Worm (Caenorhabditis elegans) whole organism, young adult: ENCODE measurements around the gene F54H5.14.

Experiments
- B0261.1 ChIP-seq: sonication (generic microtip); optimal IDR thresholded peaks from 2 replicates; lab custom pipeline; 2016; ENCODE audit warnings: mild to moderate bottlenecking, missing genetic modification characterization, moderate library complexity, missing compliant biosample characterization
- C06A6.2 ChIP-seq: fragments of 200-800 bp; sonication (Bioruptor generic); conservative IDR thresholded peaks from 2 replicates; pipeline ENCODE4 v1.3.6; 2022; ENCODE audit warnings: missing genetic modification characterization, missing compliant biosample characterization
- F33H1.4 ChIP-seq: fragments of 200-800 bp; sonication (Bioruptor generic); IDR thresholded peaks from 2 replicates; pipeline ENCODE4 v1.3.6; 2022; ENCODE audit warnings: missing genetic modification reagents, missing genetic modification characterization, missing compliant biosample characterization
- F39B2.1 ChIP-seq: fragments of 200-800 bp; sonication (Bioruptor generic); IDR thresholded peaks from 2 replicates; pipeline ENCODE4 v1.3.6; 2022; ENCODE audit warnings: missing genetic modification reagents, missing genetic modification characterization, missing compliant biosample characterization
- F49E8.2 ChIP-seq: sonication (generic microtip); optimal IDR thresholded peaks from 3 replicates; lab custom pipeline; 2017; ENCODE audit warnings: missing genetic modification characterization, mild to moderate bottlenecking, missing compliant biosample characterization, antibody characterized with exemption, moderate library complexity; ENCODE audit not compliant: insufficient read depth
- T07F8.4 ChIP-seq: sonication (generic microtip); optimal IDR thresholded peaks from 2 replicates; lab custom pipeline; 2016; ENCODE audit warnings: mild to moderate bottlenecking, missing genetic modification characterization, moderate library complexity, missing compliant biosample characterization
- Y53G8AR.9 ChIP-seq: fragments of 200-800 bp; sonication (Bioruptor generic); conservative IDR thresholded peaks from 2 replicates; pipeline ENCODE4 v1.3.6; 2022; ENCODE audit warnings: missing genetic modification reagents, missing genetic modification characterization, missing compliant biosample characterization
- Y56A3A.18 ChIP-seq: fragments of 200-800 bp; sonication (Bioruptor generic); IDR thresholded peaks from 2 replicates; pipeline ENCODE4 v1.3.6; 2022; ENCODE audit warnings: missing genetic modification reagents, missing genetic modification characterization, missing compliant biosample characterization
- akir-1 ChIP-seq: fragments of 200-800 bp; sonication (Bioruptor generic); optimal IDR thresholded peaks from 2 replicates; lab custom pipeline; 2018; ENCODE audit warnings: mild to moderate bottlenecking, missing genetic modification characterization, moderate library complexity, missing compliant biosample characterization
- atf-7 ChIP-seq: sonication (generic microtip); optimal IDR thresholded peaks from 2 replicates; lab custom pipeline; 2017; ENCODE audit warnings: mild to moderate bottlenecking, missing genetic modification characterization, missing compliant biosample characterization
- cebp-1 ChIP-seq, 2 experiments: fragments of 200-800 bp in 1 of 2; sonication (Bioruptor generic) in 1 of 2; sonication (generic microtip) in 1 of 2; IDR thresholded peaks in 1 of 2; optimal IDR thresholded peaks in 1 of 2; 2 replicates each; pipeline versions ENCODE4 v1.3.6 to Lab custom; 2017 to 2022; ENCODE audit warnings: missing compliant biosample characterization in 2 of 2, missing genetic modification characterization in 2 of 2, mild to moderate bottlenecking in 1 of 2, missing genetic modification reagents in 1 of 2, moderate library complexity in 1 of 2
- ceh-79 ChIP-seq: sonication (generic microtip); optimal IDR thresholded peaks from 2 replicates; lab custom pipeline; 2017; ENCODE audit warnings: mild to moderate bottlenecking, missing genetic modification characterization, missing compliant biosample characterization
- chd-7 ChIP-seq: sonication (generic microtip); optimal IDR thresholded peaks from 2 replicates; lab custom pipeline; 2016; ENCODE audit warnings: mild to moderate bottlenecking, missing genetic modification characterization, moderate library complexity, missing compliant biosample characterization
- dox-1 ChIP-seq: fragments of 200-800 bp; sonication (Bioruptor generic); IDR thresholded peaks from 2 replicates; pipeline ENCODE4 v1.3.6; 2022; ENCODE audit warnings: missing genetic modification reagents, missing genetic modification characterization, missing compliant biosample characterization
- efl-1 ChIP-seq: fragments of 150-350 bp; optimal IDR thresholded peaks from 2 replicates; lab custom pipeline; 2014; ENCODE audit warnings: missing biosample characterization, missing genetic modification reagents, missing genetic modification characterization
- egrh-3 ChIP-seq: fragments of 200-800 bp; sonication (Bioruptor generic); IDR thresholded peaks from 2 replicates; pipeline ENCODE4 v1.3.6; 2022; ENCODE audit warnings: missing genetic modification reagents, missing genetic modification characterization, missing compliant biosample characterization
- ets-4 ChIP-seq: fragments of 200-800 bp; sonication (Bioruptor generic); optimal IDR thresholded peaks from 2 replicates; lab custom pipeline; 2018; ENCODE audit warnings: mild to moderate bottlenecking, missing genetic modification characterization, missing compliant biosample characterization
- fkh-3 ChIP-seq: sonication (generic microtip); optimal IDR thresholded peaks from 2 replicates; lab custom pipeline; 2016; ENCODE audit warnings: mild to moderate bottlenecking, missing genetic modification characterization, missing compliant biosample characterization
- gei-17 ChIP-seq: fragments of 200-800 bp; sonication (Bioruptor generic); optimal IDR thresholded peaks from 2 replicates; lab custom pipeline; 2018; ENCODE audit warnings: mild to moderate bottlenecking, missing genetic modification characterization, missing compliant biosample characterization
- hlh-12 ChIP-seq: sonication (generic microtip); optimal IDR thresholded peaks from 2 replicates; lab custom pipeline; 2016; ENCODE audit warnings: missing genetic modification characterization, missing compliant biosample characterization
- hlh-26 ChIP-seq: fragments of 200-800 bp; sonication (Bioruptor generic); conservative IDR thresholded peaks from 2 replicates; pipeline ENCODE4 v1.3.6; 2022; ENCODE audit warnings: missing genetic modification reagents, missing genetic modification characterization, missing compliant biosample characterization
- hsf-1 ChIP-seq: fragments of 200-800 bp; sonication (Bioruptor generic); IDR thresholded peaks from 2 replicates; pipeline ENCODE4 v1.3.6; 2022; ENCODE audit warnings: missing genetic modification reagents, missing genetic modification characterization, missing compliant biosample characterization
- lag-1 ChIP-seq: fragments of 200-800 bp; sonication (Bioruptor generic); IDR thresholded peaks from 2 replicates; pipeline ENCODE4 v1.3.6; 2022; ENCODE audit warnings: missing genetic modification reagents, missing genetic modification characterization, missing compliant biosample characterization
- let-607 ChIP-seq, 2 experiments: fragments of 200-800 bp in 1 of 2; sonication (Bioruptor generic) in 1 of 2; sonication (generic microtip) in 1 of 2; optimal IDR thresholded peaks; 2 replicates each; lab custom pipeline; 2016 to 2018; ENCODE audit warnings: mild to moderate bottlenecking in 2 of 2, missing compliant biosample characterization in 2 of 2, missing genetic modification characterization in 2 of 2, moderate library complexity in 2 of 2, missing genotype in 1 of 2
- lir-1 ChIP-seq: fragments of 200-800 bp; sonication (Bioruptor generic); conservative IDR thresholded peaks from 2 replicates; pipeline ENCODE4 v1.3.6; 2022; ENCODE audit warnings: missing genetic modification reagents, missing genetic modification characterization, missing compliant biosample characterization
- lsl-1 ChIP-seq: fragments of 200-800 bp; sonication (Bioruptor generic); optimal IDR thresholded peaks from 2 replicates; lab custom pipeline; 2018; ENCODE audit warnings: mild to moderate bottlenecking, missing genetic modification characterization, moderate library complexity, missing compliant biosample characterization
- madf-3 ChIP-seq: fragments of 200-800 bp; sonication (Bioruptor generic); IDR thresholded peaks from 2 replicates; pipeline ENCODE4 v1.3.6; 2022; ENCODE audit warnings: missing genetic modification reagents, missing genetic modification characterization, missing compliant biosample characterization
- mxl-1 ChIP-seq: sonication (generic microtip); optimal IDR thresholded peaks from 2 replicates; lab custom pipeline; 2016; ENCODE audit warnings: missing genetic modification characterization, missing compliant biosample characterization
- nfya-1 ChIP-seq: sonication (generic microtip); optimal IDR thresholded peaks from 2 replicates; lab custom pipeline; 2017; ENCODE audit warnings: antibody characterized with exemption, missing compliant biosample characterization, missing genetic modification characterization, borderline replicate concordance; ENCODE audit not compliant: insufficient read depth
- nhr-179 ChIP-seq: sonication (generic microtip); optimal IDR thresholded peaks from 2 replicates; lab custom pipeline; 2016; ENCODE audit warnings: mild to moderate bottlenecking, missing genetic modification characterization, missing compliant biosample characterization
- nhr-80 ChIP-seq: sonication (generic microtip); optimal IDR thresholded peaks from 2 replicates; lab custom pipeline; 2016; ENCODE audit warnings: missing genetic modification characterization, missing compliant biosample characterization
- rec-8 ChIP-seq, 2 experiments: sonication (generic microtip); optimal IDR thresholded peaks; 2 replicates each; lab custom pipeline; 2016; ENCODE audit warnings: mild to moderate bottlenecking in 2 of 2, missing genetic modification characterization in 2 of 2, missing genetic modification reagents in 2 of 2, missing genotype in 2 of 2, missing biosample characterization in 1 of 2, missing compliant biosample characterization in 1 of 2, moderate library complexity in 1 of 2
- snpc-1.1 ChIP-seq: sonication (generic microtip); optimal IDR thresholded peaks from 2 replicates; lab custom pipeline; 2017; ENCODE audit warnings: missing genetic modification characterization, mild to moderate bottlenecking, missing compliant biosample characterization, antibody characterized with exemption, moderate library complexity, missing genotype, missing genetic modification reagents; ENCODE audit not compliant: insufficient read depth
- snpc-1.3 ChIP-seq: sonication (generic microtip); optimal IDR thresholded peaks from 2 replicates; lab custom pipeline; 2017; ENCODE audit warnings: missing genetic modification characterization, mild to moderate bottlenecking, missing compliant biosample characterization, antibody characterized with exemption, moderate library complexity, missing genotype, missing genetic modification reagents; ENCODE audit not compliant: insufficient read depth
- unc-130 ChIP-seq: sonication (generic microtip); optimal IDR thresholded peaks from 2 replicates; lab custom pipeline; 2016; ENCODE audit warnings: missing genetic modification reagents, missing genetic modification characterization, missing compliant biosample characterization
- unc-62 ChIP-seq: fragments of 150-350 bp; optimal IDR thresholded peaks from 2 replicates; lab custom pipeline; 2014; ENCODE audit warnings: missing biosample characterization, missing genetic modification reagents, missing genetic modification characterization
- zfh-2 ChIP-seq: fragments of 200-800 bp; sonication (Bioruptor generic); conservative IDR thresholded peaks from 2 replicates; pipeline ENCODE4 v1.3.6; 2022; ENCODE audit warnings: missing genetic modification reagents, missing genetic modification characterization, missing compliant biosample characterization
- zim-3 ChIP-seq: sonication (generic microtip); optimal IDR thresholded peaks from 2 replicates; lab custom pipeline; 2017; ENCODE audit warnings: mild to moderate bottlenecking, missing genetic modification characterization, moderate library complexity, missing compliant biosample characterization
- ztf-26 ChIP-seq: sonication (generic microtip); optimal IDR thresholded peaks from 2 replicates; lab custom pipeline; 2017; ENCODE audit warnings: missing genetic modification characterization, missing compliant biosample characterization
- ztf-28 ChIP-seq: fragments of 200-800 bp; sonication (Bioruptor generic); IDR thresholded peaks from 2 replicates; pipeline ENCODE4 v1.3.6; 2022; ENCODE audit warnings: missing genetic modification reagents, missing genetic modification characterization, missing compliant biosample characterization
- ztf-3 ChIP-seq: fragments of 200-800 bp; sonication (Bioruptor generic); optimal IDR thresholded peaks from 2 replicates; lab custom pipeline; 2018; ENCODE audit warnings: mild to moderate bottlenecking, missing genetic modification characterization, missing compliant biosample characterization

F54H5.14 gene

DNA sequence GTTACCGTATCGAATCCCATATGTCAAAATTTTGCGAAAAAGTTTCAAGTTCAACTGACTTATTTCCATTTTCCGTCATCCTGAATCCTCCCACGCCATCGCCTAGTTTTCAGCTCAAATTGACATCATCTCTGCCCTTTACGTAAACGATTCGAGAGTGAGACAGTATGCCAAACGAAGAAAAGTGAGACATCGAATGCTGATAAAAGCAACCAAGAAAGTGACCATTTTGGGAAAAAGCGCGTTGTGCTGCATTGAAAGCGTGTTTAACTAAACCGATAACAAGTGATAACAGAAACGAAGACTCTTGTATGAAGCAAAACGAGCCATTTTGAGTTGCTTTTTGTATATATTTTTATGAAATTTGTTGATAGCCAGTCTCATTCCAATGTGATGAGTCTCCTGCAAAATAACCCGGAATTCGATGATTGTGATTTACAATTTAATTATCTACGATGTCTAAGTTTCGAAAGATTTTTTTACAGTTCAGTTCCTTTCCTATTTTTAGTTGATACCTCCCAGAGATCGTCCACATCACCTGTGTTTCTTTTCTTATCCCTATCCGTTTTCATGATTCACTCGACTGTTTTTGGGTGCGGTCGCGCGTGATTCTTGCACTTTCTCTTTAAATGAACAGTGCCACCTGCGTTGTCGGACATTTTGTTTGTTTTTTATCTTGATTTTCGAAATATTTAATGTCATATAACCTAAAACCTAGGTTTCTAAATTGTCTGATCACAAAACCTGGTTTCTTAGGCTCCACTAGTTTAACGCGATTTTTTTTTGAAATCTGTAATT, 9.8 kb downstream of the F54H5.14 start:
- TF ChIP-seq snpc-1.3 (no peak), ztf-28 (GFP tag; lab: Robert Waterston, UW) (no peak), ztf-3 (no peak), efl-1 (GFP tag; lab: Kevin White, UChicago) (no peak), madf-3 (GFP tag; lab: Robert Waterston, UW) (no peak), chd-7 (tag; lab: Kevin White, UChicago) (no peak), zim-3 (tag; lab: Kevin White, UChicago) (no peak), snpc-1.1 (tag; lab: Kevin White, UChicago) (no peak), nhr-80 (peak; percentile 94), ets-4 (GFP tag; lab: Kevin White, UChicago) (peak; percentile 34), B0261.1 (tag; lab: Kevin White, UChicago) (no peak), lag-1 (no peak), let-607 (tag; optimal IDR thresholded peaks at IDR 0.05; lab: Kevin White, UChicago) (no peak), F49E8.2 (tag; lab: Kevin White, UChicago) (no peak), lsl-1 (GFP tag; lab: Kevin White, UChicago) (no peak), akir-1 (GFP tag; lab: Kevin White, UChicago) (no peak), rec-8 (tag; optimal IDR thresholded peaks at IDR 0.05; lab: Kevin White, UChicago) (no peak), lir-1 (GFP tag; lab: Robert Waterston, UW) (no peak), unc-130 (GFP tag; lab: Kevin White, UChicago) (no peak), gei-17 (GFP tag; lab: Kevin White, UChicago) (no peak), nfya-1 (tag; lab: Kevin White, UChicago) (no peak), atf-7 (tag; lab: Kevin White, UChicago) (peak; percentile 38), Y53G8AR.9 (GFP tag; lab: Robert Waterston, UW) (no peak), cebp-1 (GFP tag; IDR thresholded peaks at IDR 0.05; lab: Robert Waterston, UW) (no peak), cebp-1 (tag; optimal IDR thresholded peaks at IDR 0.05; lab: Kevin White, UChicago) (no peak), mxl-1 (tag; lab: Kevin White, UChicago) (no peak), Y56A3A.18 (GFP tag; lab: Robert Waterston, UW) (no peak), dox-1 (GFP tag; lab: Robert Waterston, UW) (peak; percentile 59)
- TF ChIP-seq, all 124 proteins: peak for 4

DNA sequence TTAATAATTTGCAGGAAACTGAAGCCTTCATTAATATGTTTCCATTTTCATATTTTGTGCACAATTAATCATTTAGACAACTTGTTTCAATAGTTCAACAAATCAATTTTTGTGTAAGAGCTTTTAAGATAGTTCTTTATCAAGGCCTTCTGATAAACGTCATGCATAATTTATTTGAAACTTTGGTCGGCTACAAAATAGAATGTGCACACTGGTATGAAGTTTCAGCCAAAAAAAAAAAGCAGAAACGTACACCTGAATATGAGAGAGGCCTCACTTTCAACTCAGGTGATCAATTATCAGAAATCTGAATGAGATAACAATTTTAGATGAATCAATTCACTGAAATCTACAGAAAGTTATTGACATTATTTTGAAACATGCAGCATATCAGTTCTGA, 10.7 kb downstream of the F54H5.14 start:
- TF ChIP-seq ztf-26 (tag; lab: Kevin White, UChicago) (no peak), F39B2.1 (GFP tag; lab: Robert Waterston, UW) (no peak), nhr-80 (peak; percentile 31), efl-1 (GFP tag; lab: Kevin White, UChicago) (no peak), zfh-2 (no peak)

DNA sequence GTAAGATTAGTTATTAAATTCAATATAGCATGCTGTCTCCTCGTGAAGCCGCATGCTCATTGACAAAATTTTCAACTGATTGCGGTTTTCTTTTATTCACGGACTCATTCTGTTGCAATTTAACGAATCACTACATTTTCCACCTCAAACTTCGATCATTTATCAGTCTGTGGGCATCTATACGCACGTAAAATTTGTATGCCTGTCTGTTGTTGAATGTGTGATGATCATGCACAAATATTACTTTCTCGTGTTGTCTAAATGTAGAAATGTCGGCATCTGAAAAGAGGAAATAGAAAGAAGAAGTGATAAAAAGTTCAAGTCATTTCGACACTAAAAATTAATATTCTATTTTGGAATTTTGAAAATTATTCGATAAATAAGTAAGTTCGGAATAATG, 12.7 kb downstream of the F54H5.14 start:
- peak; percentile 74 for TF ChIP-seq nhr-80
- no peak for TF ChIP-seq nhr-179 (tag; lab: Kevin White, UChicago)

DNA sequence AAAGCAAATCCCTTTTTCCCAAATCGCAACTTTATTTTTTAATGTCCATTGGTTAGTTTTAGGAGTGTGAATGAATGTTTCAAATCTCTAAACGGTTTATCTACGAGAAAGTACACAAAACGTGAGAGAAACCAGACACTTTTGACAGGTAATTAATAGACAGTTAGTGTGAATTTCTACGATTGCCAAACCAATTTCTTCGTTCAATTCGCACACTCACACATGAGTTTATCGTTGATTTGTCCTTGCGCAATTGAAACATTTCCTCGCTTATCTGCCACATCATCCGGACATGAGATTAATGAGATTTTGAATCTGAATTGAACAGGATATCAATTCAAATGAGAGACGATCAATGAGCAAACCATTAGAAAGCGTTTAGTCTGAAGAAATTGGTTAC, 14.9 kb downstream of the F54H5.14 start:
- no peak for TF ChIP-seq snpc-1.3
- no peak for TF ChIP-seq B0261.1 (tag; lab: Kevin White, UChicago)
- no peak for TF ChIP-seq unc-62 (GFP tag; lab: Kevin White, UChicago)
- no peak for TF ChIP-seq nfya-1 (tag; lab: Kevin White, UChicago)
- TF ChIP-seq nhr-179 (tag; lab: Kevin White, UChicago): no peak
- no peak for TF ChIP-seq F33H1.4 (GFP tag; lab: Robert Waterston, UW)
- no peak for TF ChIP-seq fkh-3 (tag; lab: Kevin White, UChicago)
- no peak for TF ChIP-seq hlh-12
- TF ChIP-seq ceh-79 (tag; lab: Kevin White, UChicago): no peak
- no peak for TF ChIP-seq egrh-3 (GFP tag; lab: Robert Waterston, UW)
- TF ChIP-seq hlh-26: no peak
- no peak for TF ChIP-seq C06A6.2 (GFP tag; lab: Robert Waterston, UW)
- TF ChIP-seq Y53G8AR.9 (GFP tag; lab: Robert Waterston, UW): no peak
- TF ChIP-seq mxl-1 (tag; lab: Kevin White, UChicago): no peak
- no peak for TF ChIP-seq hsf-1 (GFP tag; lab: Robert Waterston, UW)
- TF ChIP-seq T07F8.4 (tag; lab: Kevin White, UChicago): no peak
